Fruit fly (Drosophila melanogaster) whole organism, embryonic: ENCODE results near the gene alpha-Spec.

Experiments used
- B-H2 ChIP-seq: fragments of 200-800 bp; sonication (Bioruptor generic); optimal IDR thresholded peaks from 2 replicates; lab custom pipeline; 2018; ENCODE audit warnings: missing biosample characterization, mild to moderate bottlenecking, missing genetic modification characterization
- CG13624 ChIP-seq: fragments of 200-800 bp; sonication (Bioruptor generic); optimal IDR thresholded peaks from 2 replicates; lab custom pipeline; 2016; ENCODE audit warnings: missing biosample characterization, missing genetic modification characterization
- CG2678 ChIP-seq: fragments of 200-800 bp; sonication (Bioruptor generic); optimal IDR thresholded peaks from 3 replicates; lab custom pipeline; 2019; ENCODE audit warnings: missing biosample characterization, mild to moderate bottlenecking, missing genetic modification characterization, moderate library complexity
- CG31365 ChIP-seq: fragments of 200-800 bp; sonication (Bioruptor generic); optimal IDR thresholded peaks from 2 replicates; lab custom pipeline; 2018; ENCODE audit warnings: missing biosample characterization, mild to moderate bottlenecking, missing genetic modification characterization
- CG3838 ChIP-seq: fragments of 200-800 bp; sonication (Bioruptor generic); optimal IDR thresholded peaks from 3 replicates; lab custom pipeline; 2016; ENCODE audit warnings: missing biosample characterization, missing genetic modification characterization
- CG4360 ChIP-seq: fragments of 200-800 bp; sonication (Bioruptor generic); IDR thresholded peaks from 2 replicates; pipeline ENCODE4 v1.3.6; 2022; ENCODE audit warnings: missing biosample characterization, missing genetic modification characterization
- CG4617 ChIP-seq: fragments of 200-800 bp; sonication (Bioruptor generic); optimal IDR thresholded peaks from 3 replicates; lab custom pipeline; 2016; ENCODE audit warnings: missing biosample characterization, missing genetic modification characterization, borderline replicate concordance
- CG6765 ChIP-seq: fragments of 200-800 bp; sonication (Bioruptor generic); optimal IDR thresholded peaks from 3 replicates; lab custom pipeline; 2017; ENCODE audit warnings: missing biosample characterization, mild to moderate bottlenecking, missing genetic modification characterization
- CG6813 ChIP-seq: fragments of 200-800 bp; sonication (Bioruptor generic); optimal IDR thresholded peaks from 2 replicates; lab custom pipeline; 2017; ENCODE audit warnings: missing biosample characterization, missing genetic modification characterization, mild to moderate bottlenecking, moderate library complexity, missing genetic modification reagents
- CG8281 ChIP-seq: fragments of 200-800 bp; sonication (Bioruptor generic); optimal IDR thresholded peaks from 2 replicates; lab custom pipeline; 2018; ENCODE audit warnings: missing biosample characterization, mild to moderate bottlenecking, missing genetic modification characterization, moderate library complexity
- CG9932 ChIP-seq: fragments of 200-800 bp; sonication (Bioruptor generic); IDR thresholded peaks from 2 replicates; pipeline ENCODE4 v1.3.6; 2022; ENCODE audit warnings: missing biosample characterization, missing genetic modification characterization
- Ets97D ChIP-seq: fragments of 200-800 bp; sonication (Bioruptor generic); optimal IDR thresholded peaks from 3 replicates; lab custom pipeline; 2016; ENCODE audit warnings: missing biosample characterization, missing genetic modification characterization
- Hand ChIP-seq: fragments of 200-800 bp; sonication (Bioruptor generic); optimal IDR thresholded peaks from 2 replicates; lab custom pipeline; 2017; ENCODE audit warnings: mild to moderate bottlenecking, missing biosample characterization, missing genetic modification reagents, missing genetic modification characterization
- MBD-R2 ChIP-seq: fragments of 200-800 bp; sonication (Bioruptor generic); IDR thresholded peaks from 2 replicates; pipeline ENCODE4 v1.3.6; 2022; ENCODE audit warnings: missing biosample characterization, missing genetic modification characterization
- Rfx ChIP-seq: fragments of 200-800 bp; sonication (Bioruptor generic); IDR thresholded peaks from 2 replicates; pipeline ENCODE4 v1.3.6; 2022; ENCODE audit warnings: missing biosample characterization, missing genetic modification characterization
- Sry-δ ChIP-seq: fragments of 200-800 bp; sonication (Bioruptor generic); optimal IDR thresholded peaks from 2 replicates; lab custom pipeline; 2016; ENCODE audit warnings: missing biosample characterization, missing genetic modification characterization
- Vsx1 ChIP-seq: fragments of 200-800 bp; sonication (Bioruptor generic); optimal IDR thresholded peaks from 2 replicates; lab custom pipeline; 2017; ENCODE audit warnings: missing biosample characterization, mild to moderate bottlenecking, missing genetic modification characterization, missing genetic modification reagents
- abd-A ChIP-seq: fragments of 200-800 bp; sonication (Bioruptor generic); optimal IDR thresholded peaks from 3 replicates; lab custom pipeline; 2019; ENCODE audit warnings: missing biosample characterization, mild to moderate bottlenecking, missing genetic modification characterization, moderate library complexity
- ase ChIP-seq: fragments of 200-800 bp; sonication (Bioruptor generic); IDR thresholded peaks from 3 replicates; pipeline ENCODE4 v1.3.6; 2022; ENCODE audit warnings: missing biosample characterization, missing genetic modification characterization
- bowl ChIP-seq: fragments of 200-800 bp; sonication (Bioruptor generic); IDR thresholded peaks from 2 replicates; pipeline ENCODE4 v1.3.6; 2022; ENCODE audit warnings: missing biosample characterization, missing genetic modification characterization
- bsh ChIP-seq, 2 experiments: fragments of 200-800 bp; sonication (Bioruptor generic); optimal IDR thresholded peaks; 2 replicates each; lab custom pipeline; 2017 to 2018; ENCODE audit warnings: mild to moderate bottlenecking in 2 of 2, missing biosample characterization in 2 of 2, missing genetic modification characterization in 2 of 2, moderate library complexity in 1 of 2
- cg ChIP-seq: fragments of 200-800 bp; sonication (Bioruptor generic); optimal IDR thresholded peaks from 3 replicates; lab custom pipeline; 2019; ENCODE audit warnings: missing biosample characterization, mild to moderate bottlenecking, missing genetic modification characterization, moderate library complexity
- chinmo ChIP-seq: fragments of 200-800 bp; sonication (Bioruptor generic); IDR thresholded peaks from 4 replicates; pipeline ENCODE4 v1.3.6; 2022; ENCODE audit warnings: missing biosample characterization, missing genetic modification characterization; ENCODE audit not compliant: partially characterized antibody
- crol ChIP-seq: fragments of 200-800 bp; sonication (Bioruptor generic); IDR thresholded peaks from 2 replicates; pipeline ENCODE4 v1.3.6; 2022; ENCODE audit warnings: missing biosample characterization, missing genetic modification characterization
- exex ChIP-seq: fragments of 200-800 bp; sonication (Bioruptor generic); optimal IDR thresholded peaks from 4 replicates; lab custom pipeline; 2018; ENCODE audit warnings: missing biosample characterization, mild to moderate bottlenecking, missing genetic modification characterization, moderate library complexity
- eyg ChIP-seq: fragments of 200-800 bp; sonication (Bioruptor generic); optimal IDR thresholded peaks from 3 replicates; lab custom pipeline; 2016; ENCODE audit warnings: missing biosample characterization, missing genetic modification characterization
- ftz-f1 ChIP-seq: fragments of 200-800 bp; sonication (Bioruptor generic); optimal IDR thresholded peaks from 2 replicates; lab custom pipeline; 2016; ENCODE audit warnings: missing biosample characterization, missing genetic modification characterization
- gfzf ChIP-seq: fragments of 200-800 bp; sonication (Bioruptor generic); optimal IDR thresholded peaks from 2 replicates; lab custom pipeline; 2016; ENCODE audit warnings: missing biosample characterization, mild to moderate bottlenecking, missing genetic modification characterization, moderate library complexity
- her ChIP-seq: fragments of 200-800 bp; sonication (Bioruptor generic); optimal IDR thresholded peaks from 2 replicates; lab custom pipeline; 2016; ENCODE audit warnings: missing biosample characterization, missing genetic modification characterization
- ind ChIP-seq: fragments of 200-800 bp; sonication (Bioruptor generic); optimal IDR thresholded peaks from 3 replicates; lab custom pipeline; 2016; ENCODE audit warnings: missing biosample characterization, missing genetic modification characterization
- insv ChIP-seq, 2 experiments: fragments of 200-800 bp; sonication (Bioruptor generic); optimal IDR thresholded peaks; 3 replicates each; lab custom pipeline; 2016 to 2018; ENCODE audit warnings: missing biosample characterization in 2 of 2, missing genetic modification characterization in 2 of 2
- knrl ChIP-seq: fragments of 200-800 bp; sonication (Bioruptor generic); IDR thresholded peaks from 3 replicates; pipeline ENCODE4 v1.3.6; 2022; ENCODE audit warnings: missing biosample characterization, missing genetic modification characterization; ENCODE audit not compliant: partially characterized antibody
- mam ChIP-seq: fragments of 200-800 bp; sonication (Bioruptor generic); optimal IDR thresholded peaks from 3 replicates; lab custom pipeline; 2016; ENCODE audit warnings: missing biosample characterization, missing genetic modification characterization
- mirr ChIP-seq: fragments of 200-800 bp; sonication (Bioruptor generic); optimal IDR thresholded peaks from 3 replicates; lab custom pipeline; 2018; ENCODE audit warnings: missing biosample characterization, mild to moderate bottlenecking, missing genetic modification characterization
- pita ChIP-seq: fragments of 200-800 bp; sonication (Bioruptor generic); optimal IDR thresholded peaks from 2 replicates; lab custom pipeline; 2017; ENCODE audit warnings: missing biosample characterization, mild to moderate bottlenecking, missing genetic modification characterization
- slp2 ChIP-seq: fragments of 200-800 bp; sonication (Bioruptor generic); optimal IDR thresholded peaks from 2 replicates; lab custom pipeline; 2016; ENCODE audit warnings: missing biosample characterization, missing genetic modification characterization
- trh ChIP-seq: fragments of 200-800 bp; sonication (Bioruptor generic); optimal IDR thresholded peaks from 2 replicates; lab custom pipeline; 2016; ENCODE audit warnings: missing biosample characterization, missing genetic modification characterization
- ttk ChIP-seq: fragments of 200-800 bp; sonication (Bioruptor generic); IDR thresholded peaks from 2 replicates; pipeline ENCODE4 v2.1.2; 2022; ENCODE audit warnings: missing biosample characterization, missing genetic modification characterization
- wek ChIP-seq: fragments of 200-800 bp; sonication (Bioruptor generic); optimal IDR thresholded peaks from 3 replicates; lab custom pipeline; 2018; ENCODE audit warnings: missing biosample characterization, mild to moderate bottlenecking, missing genetic modification characterization, moderate library complexity
- zf30C ChIP-seq: fragments of 200-800 bp; sonication (Bioruptor generic); optimal IDR thresholded peaks from 3 replicates; lab custom pipeline; 2018; ENCODE audit warnings: missing biosample characterization, mild to moderate bottlenecking, missing genetic modification characterization

The alpha-Spec gene

dm6 chr3L:1794164-1794942, 775 bp downstream of the alpha-Spec start (continued):
- TF ChIP-seq MBD-R2 (GFP tag; lab: Robert Waterston, UW): peak; percentile 30; the same call in 1 of the 2 replicates
- peak; percentile 88 for TF ChIP-seq cg (GFP tag; lab: Kevin White, UChicago)
- peak; percentile 62 for TF ChIP-seq Ets97D
- TF ChIP-seq zf30C (GFP tag; lab: Kevin White, UChicago): no peak
- peak in 1 of 2 experiments; percentile 23 for TF ChIP-seq insv (GFP tag; optimal IDR thresholded peaks at IDR 0.05; lab: Kevin White, UChicago)
- no peak for TF ChIP-seq Sry-δ
- TF ChIP-seq CG31365 (tag; lab: Kevin White, UChicago): no peak
- no peak for TF ChIP-seq CG8281 (tag; lab: Kevin White, UChicago)
- TF ChIP-seq CG6765 (GFP tag; lab: Kevin White, UChicago): peak; percentile 66
- TF ChIP-seq CG4360 (GFP tag; lab: Robert Waterston, UW): peak; percentile 85
- peak; percentile 56; the same call in 1 of the 2 replicates for TF ChIP-seq Rfx (GFP tag; lab: Robert Waterston, UW)
- no peak for TF ChIP-seq trh (GFP tag; lab: Kevin White, UChicago)
- TF ChIP-seq ftz-f1 (GFP tag; lab: Kevin White, UChicago): peak; percentile 54
- peak; percentile 42 for TF ChIP-seq CG2678 (tag; lab: Kevin White, UChicago)
- TF ChIP-seq ase (GFP tag; lab: Robert Waterston, UW): no peak
- TF ChIP-seq ttk: peak; percentile 18; the same call in 1 of the 2 replicates
- TF ChIP-seq gfzf (GFP tag; lab: Kevin White, UChicago): no peak
- peak; percentile 74 for TF ChIP-seq crol (GFP tag; lab: Robert Waterston, UW)
- peak; percentile 97 for TF ChIP-seq mirr (GFP tag; lab: Kevin White, UChicago)
- TF ChIP-seq bsh (GFP tag; optimal IDR thresholded peaks at IDR 0.05; lab: Kevin White, UChicago): peak in 1 of 2 experiments; percentile 33
- TF ChIP-seq slp2 (GFP tag; lab: Kevin White, UChicago): no peak
- TF ChIP-seq bowl (GFP tag; lab: Robert Waterston, UW): peak; percentile 48; the same call in 1 of the 2 replicates
- TF ChIP-seq exex (tag; lab: Kevin White, UChicago): peak; percentile 92
- TF ChIP-seq CG9932 (GFP tag; lab: Robert Waterston, UW): peak; percentile 50; the same call in 1 of the 2 replicates
- peak; percentile 60 for TF ChIP-seq CG3838
- TF ChIP-seq eyg (GFP tag; lab: Kevin White, UChicago): no peak
- peak; percentile 46 for TF ChIP-seq CG13624 (GFP tag; lab: Kevin White, UChicago)
- peak; percentile 84 for TF ChIP-seq B-H2 (GFP tag; lab: Kevin White, UChicago)
- peak; percentile 41 for TF ChIP-seq her (GFP tag; lab: Kevin White, UChicago)
- TF ChIP-seq CG4617 (GFP tag; lab: Kevin White, UChicago): no peak
- peak; percentile 36; the same call in 1 of the 3 replicates for TF ChIP-seq knrl (GFP tag; lab: Robert Waterston, UW)
- TF ChIP-seq pita: no peak
- no peak for TF ChIP-seq mam (GFP tag; lab: Kevin White, UChicago)
- no peak for TF ChIP-seq Hand (GFP tag; lab: Kevin White, UChicago)
- TF ChIP-seq chinmo: peak; percentile 98
- peak; percentile 21 for TF ChIP-seq CG6813 (GFP tag; lab: Kevin White, UChicago)
- TF ChIP-seq ind (GFP tag; lab: Kevin White, UChicago): no peak
- peak; percentile 98 for TF ChIP-seq abd-A (tag; lab: Kevin White, UChicago)
- TF ChIP-seq Vsx1 (GFP tag; lab: Kevin White, UChicago): peak; percentile 95
- peak; percentile 67 for TF ChIP-seq wek
- TF ChIP-seq, all 482 proteins: peak for 147
